Fruit fly (Drosophila melanogaster) whole organism, adult: Measurements from ENCODE around the gene CG17109.

Source experiments
- CG11617 ChIP-seq: fragments of 200-800 bp; sonication (Bioruptor generic); optimal IDR thresholded peaks from 2 replicates; lab custom pipeline; 2017; ENCODE audit warnings: mild to moderate bottlenecking, missing biosample characterization, missing genetic modification reagents, missing genetic modification characterization
- CG12768 ChIP-seq: fragments of 200-800 bp; sonication (Bioruptor generic); optimal IDR thresholded peaks from 2 replicates; lab custom pipeline; 2017; ENCODE audit warnings: missing biosample characterization, missing genetic modification characterization, mild to moderate bottlenecking, moderate library complexity, missing genetic modification reagents
- CG14711 ChIP-seq: fragments of 200-800 bp; sonication (Bioruptor generic); optimal IDR thresholded peaks from 2 replicates; lab custom pipeline; 2018; ENCODE audit warnings: missing biosample characterization, mild to moderate bottlenecking, missing genetic modification characterization, moderate library complexity
- CG1620 ChIP-seq: fragments of 200-800 bp; sonication (Bioruptor generic); optimal IDR thresholded peaks from 2 replicates; lab custom pipeline; 2016; ENCODE audit warnings: missing biosample characterization, missing genetic modification characterization
- CG33017 ChIP-seq: fragments of 200-800 bp; sonication (Bioruptor generic); optimal IDR thresholded peaks from 2 replicates; lab custom pipeline; 2018; ENCODE audit warnings: missing biosample characterization, mild to moderate bottlenecking, missing genetic modification characterization, moderate library complexity
- CG5204 ChIP-seq: fragments of 200-800 bp; sonication (Bioruptor generic); optimal IDR thresholded peaks from 2 replicates; lab custom pipeline; 2016; ENCODE audit warnings: missing biosample characterization, missing genetic modification characterization
- CG7045 ChIP-seq: fragments of 200-800 bp; sonication (Bioruptor generic); optimal IDR thresholded peaks from 2 replicates; lab custom pipeline; 2017; ENCODE audit warnings: missing biosample characterization, mild to moderate bottlenecking, missing genetic modification characterization
- CG7101 ChIP-seq: fragments of 200-800 bp; sonication (Bioruptor generic); optimal IDR thresholded peaks from 2 replicates; lab custom pipeline; 2018; ENCODE audit warnings: missing biosample characterization, mild to moderate bottlenecking, missing genetic modification characterization, moderate library complexity
- Clk ChIP-seq: fragments of 200-800 bp; sonication (Bioruptor generic); optimal IDR thresholded peaks from 2 replicates; lab custom pipeline; 2017; ENCODE audit warnings: missing biosample characterization, missing genetic modification characterization
- Crg-1 ChIP-seq: fragments of 200-800 bp; sonication (Bioruptor generic); optimal IDR thresholded peaks from 2 replicates; lab custom pipeline; 2016; ENCODE audit warnings: missing biosample characterization, missing genetic modification characterization
- Hr96 ChIP-seq: fragments of 200-800 bp; sonication (Bioruptor generic); optimal IDR thresholded peaks from 2 replicates; lab custom pipeline; 2016; ENCODE audit warnings: missing biosample characterization, missing genetic modification characterization
- Mnt ChIP-seq: fragments of 200-800 bp; sonication (Bioruptor generic); optimal IDR thresholded peaks from 2 replicates; lab custom pipeline; 2016; ENCODE audit warnings: missing biosample characterization, mild to moderate bottlenecking, missing genetic modification characterization
- bab1 ChIP-seq: fragments of 200-800 bp; sonication (Bioruptor generic); optimal IDR thresholded peaks from 3 replicates; lab custom pipeline; 2019; ENCODE audit warnings: missing biosample characterization, mild to moderate bottlenecking, missing genetic modification characterization, moderate library complexity
- cic ChIP-seq: fragments of 200-800 bp; sonication (Bioruptor generic); optimal IDR thresholded peaks from 2 replicates; lab custom pipeline; 2017; ENCODE audit warnings: missing biosample characterization, mild to moderate bottlenecking, missing genetic modification characterization, moderate library complexity
- cnc ChIP-seq, 2 experiments: fragments of >200 bp; optimal IDR thresholded peaks; 2 replicates each; lab custom pipeline; 2017
- kay ChIP-seq: fragments of 200-800 bp; sonication (Bioruptor generic); peaks from one replicate; lab custom pipeline; 2016; ENCODE audit warnings: missing biosample characterization, missing genetic modification characterization, borderline replicate concordance
- ovo ChIP-seq: fragments of 200-800 bp; sonication (Bioruptor generic); optimal IDR thresholded peaks from 2 replicates; lab custom pipeline; 2016; ENCODE audit warnings: missing biosample characterization, missing genetic modification characterization
- pad ChIP-seq: fragments of 200-800 bp; sonication (Bioruptor generic); optimal IDR thresholded peaks from 3 replicates; lab custom pipeline; 2017; ENCODE audit warnings: missing biosample characterization, missing genetic modification characterization, mild to moderate bottlenecking, moderate library complexity, missing genetic modification reagents
- tj ChIP-seq: fragments of 200-800 bp; sonication (Bioruptor generic); optimal IDR thresholded peaks from 3 replicates; lab custom pipeline; 2017; ENCODE audit warnings: missing biosample characterization, mild to moderate bottlenecking, missing genetic modification characterization, moderate library complexity
- toe ChIP-seq: fragments of 200-800 bp; sonication (Bioruptor generic); optimal IDR thresholded peaks from 2 replicates; lab custom pipeline; 2016; ENCODE audit warnings: missing biosample characterization, missing genetic modification characterization

The CG17109 gene

DNA sequence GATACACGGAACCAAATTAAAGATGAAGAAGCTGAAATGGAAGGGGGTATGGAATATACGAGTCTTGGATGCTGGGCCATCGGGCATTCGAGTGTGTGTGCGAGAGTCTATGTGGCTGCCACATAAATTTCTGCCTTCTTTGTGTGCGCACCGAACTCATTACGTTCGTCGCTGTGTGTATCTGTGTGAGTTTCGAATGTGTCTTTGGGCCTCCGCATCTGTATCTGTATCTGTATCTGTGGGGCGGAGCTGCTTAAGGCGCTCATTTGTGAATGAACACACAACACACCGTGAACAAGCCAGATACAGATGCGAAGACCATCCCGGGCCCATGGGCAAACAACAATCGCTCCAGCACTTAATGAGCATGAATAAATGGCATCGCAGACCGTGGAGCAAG, 48.0 kb downstream of the CG17109 start:
- no peak for TF ChIP-seq CG7101 (tag; lab: Kevin White, UChicago)
- no peak for TF ChIP-seq CG5204 (GFP tag; lab: Kevin White, UChicago)
- TF ChIP-seq cnc (optimal IDR thresholded peaks at IDR 0.05; lab: Kevin White, UChicago), result no peak
- no peak for TF ChIP-seq tj
- TF ChIP-seq Hr96, result no peak
- no peak for TF ChIP-seq pad

DNA sequence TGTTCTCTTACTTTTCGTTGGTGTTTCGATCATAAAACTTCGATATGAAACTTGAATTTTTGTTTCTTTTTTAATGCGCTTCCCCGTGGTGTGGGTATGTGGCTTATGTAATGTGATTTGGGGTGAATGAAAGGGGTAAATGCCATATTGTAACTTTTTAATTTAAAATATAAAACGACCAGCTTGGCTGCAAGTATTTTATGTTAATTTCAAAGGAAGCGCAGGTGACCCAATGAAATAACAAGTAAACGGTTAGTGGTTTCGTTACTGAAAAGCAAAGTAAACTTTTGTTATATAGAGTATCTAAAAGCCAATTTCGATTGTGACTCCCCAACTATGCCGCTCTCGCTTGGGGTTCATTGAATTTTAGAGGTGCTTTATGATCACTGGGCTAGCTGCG, 49.2 kb downstream of the CG17109 start:
- TF ChIP-seq Hr96 (no peak), CG7045 (GFP tag; lab: Kevin White, UChicago) (no peak), CG14711 (tag; lab: Kevin White, UChicago) (no peak), CG5204 (GFP tag; lab: Kevin White, UChicago) (no peak), toe (GFP tag; lab: Kevin White, UChicago) (no peak)

DNA sequence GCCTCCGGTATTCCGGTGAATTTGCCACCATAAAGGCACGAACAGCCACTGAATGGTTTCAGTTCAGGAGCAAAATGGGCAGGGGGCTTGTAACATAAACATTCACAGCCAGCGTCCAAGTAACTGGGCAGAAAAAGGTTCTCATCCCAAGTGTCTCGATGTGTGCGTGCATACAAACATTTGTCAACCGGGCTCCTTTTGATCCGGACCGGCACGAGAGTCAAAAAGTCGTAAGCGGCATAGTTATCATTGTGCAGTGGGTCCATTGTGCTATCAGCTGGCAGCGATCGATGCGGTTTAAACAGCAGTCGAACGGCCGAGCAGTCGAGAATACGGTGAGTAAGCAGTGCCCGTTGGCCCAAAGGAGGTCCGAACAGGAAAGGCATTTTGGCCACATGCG, 50.2 kb downstream of the CG17109 start:
- no peak for TF ChIP-seq CG14711 (tag; lab: Kevin White, UChicago)
- no peak for TF ChIP-seq tj
- TF ChIP-seq toe (GFP tag; lab: Kevin White, UChicago), result no peak
- no peak for TF ChIP-seq CG7045 (GFP tag; lab: Kevin White, UChicago)
- TF ChIP-seq cnc (optimal IDR thresholded peaks at IDR 0.05; lab: Kevin White, UChicago), result no peak
- no peak for TF ChIP-seq Mnt (GFP tag; lab: Kevin White, UChicago)
- no peak for TF ChIP-seq cic
- no peak for TF ChIP-seq pad
- TF ChIP-seq CG7101 (tag; lab: Kevin White, UChicago), result no peak
- TF ChIP-seq Hr96, result no peak
- no peak for TF ChIP-seq kay (GFP tag; lab: Kevin White, UChicago)
- TF ChIP-seq CG33017, result no peak
- no peak for TF ChIP-seq CG1620 (GFP tag; lab: Kevin White, UChicago)
- no peak for TF ChIP-seq CG5204 (GFP tag; lab: Kevin White, UChicago)
- TF ChIP-seq Clk, result no peak
- no peak for TF ChIP-seq ovo (GFP tag; lab: Kevin White, UChicago)
- no peak for TF ChIP-seq bab1 (GFP tag; lab: Kevin White, UChicago)
- TF ChIP-seq CG12768 (GFP tag; lab: Kevin White, UChicago), result no peak
- TF ChIP-seq CG11617 (GFP tag; lab: Kevin White, UChicago), result no peak
- no peak for TF ChIP-seq Crg-1
